Worm (Caenorhabditis elegans): ENCODE data around the gene ZK688.7.

The ZK688.7 gene

ce11 chrIII:7897733-7898132 lies 13.7 kb downstream of the ZK688.7 start:
- TF ChIP-seq T20F7.1 (GFP tag; optimal IDR thresholded peaks at IDR 0.05) (peak; percentile 34), nhr-28 (tag; optimal IDR thresholded peaks at IDR 0.05) (peak; percentile 81), cey-2 (tag; optimal IDR thresholded peaks at IDR 0.05; ENCODE audit: borderline replicate concordance, insufficient read depth) (peak; percentile 5), mdl-1 (tag; optimal IDR thresholded peaks at IDR 0.05) (peak in 1 of 2 experiments; percentile 52), hlh-11 (tag; optimal IDR thresholded peaks at IDR 0.05) (peak; percentile 27), nhr-77 (tag; optimal IDR thresholded peaks at IDR 0.05) (no peak), hlh-30 (tag; optimal IDR thresholded peaks at IDR 0.05; ENCODE audit: insufficient read depth) (peak; percentile 33), dve-1 (tag; optimal IDR thresholded peaks at IDR 0.05; ENCODE audit: insufficient read depth) (peak; percentile 44), set-16 (GFP tag; IDR thresholded peaks at IDR 0.05) (no peak), nhr-48 (tag; optimal IDR thresholded peaks at IDR 0.05) (peak; percentile 36), ceh-32 (tag; optimal IDR thresholded peaks at IDR 0.05; ENCODE audit: poor library complexity) (no peak), mep-1 (tag; optimal IDR thresholded peaks at IDR 0.05) (peak; percentile 26), lsy-2 (tag; optimal IDR thresholded peaks at IDR 0.05) (peak in 1 of 2 experiments; percentile 59), dmd-6 (GFP tag; IDR thresholded peaks at IDR 0.05) (peak; percentile 37; the same call in 1 of the 2 replicates)

- no peak for TF ChIP-seq lin-39 (tag; optimal IDR thresholded peaks at IDR 0.05)
- TF ChIP-seq aha-1 (tag) = peak; percentile 12
These were observed 14.5 kb downstream of the ZK688.7 start, which contains the start of gene ZK688.10 for ce11 chrIII:7896925-7897324. ZK688.10 (minus strand) TSS chrIII:7897025.

- no peak for TF ChIP-seq nhr-11 (tag; optimal IDR thresholded peaks at IDR 0.05)
These were observed 16.7 kb downstream of the ZK688.7 start, which contains the start of gene ZK688.4 for ce11 chrIII:7894724-7895123. ZK688.4 (plus strand) TSS chrIII:7895024.

ce11 chrIII:7893224-7893623 lies 18.2 kb downstream of the ZK688.7 start:
- TF ChIP-seq nhr-41 (GFP tag; IDR thresholded peaks at IDR 0.05) = no peak
- no peak for TF ChIP-seq hlh-11 (tag; optimal IDR thresholded peaks at IDR 0.05)
- TF ChIP-seq nhr-11 (tag; optimal IDR thresholded peaks at IDR 0.05) = no peak
- no peak for TF ChIP-seq snpc-4 (tag; optimal IDR thresholded peaks at IDR 0.05)
- no peak for TF ChIP-seq F49E8.2 (tag; optimal IDR thresholded peaks at IDR 0.05; ENCODE audit: borderline replicate concordance)
- TF ChIP-seq ZK546.5 (tag; optimal IDR thresholded peaks at IDR 0.05) = no peak
- no peak for TF ChIP-seq zag-1 (tag; optimal IDR thresholded peaks at IDR 0.05)
- TF ChIP-seq rbr-2 (tag; optimal IDR thresholded peaks at IDR 0.05) = no peak
- TF ChIP-seq lin-38 (GFP tag; IDR thresholded peaks at IDR 0.05) = no peak
- no peak for TF ChIP-seq F44E2.7 (GFP tag; IDR thresholded peaks at IDR 0.05)
- no peak for TF ChIP-seq arid-1 (GFP tag; conservative IDR thresholded peaks at IDR 0.05)
- no peak for TF ChIP-seq dpl-1 (GFP tag; optimal IDR thresholded peaks at IDR 0.05)
- TF ChIP-seq R02D3.7 (tag; optimal IDR thresholded peaks at IDR 0.05) = no peak

- TF ChIP-seq daf-16 (GFP tag; optimal IDR thresholded peaks at IDR 0.05) = no peak
- TF ChIP-seq daf-16 (tag; optimal IDR thresholded peaks at IDR 0.05) = no peak
- TF ChIP-seq fkh-10 (GFP tag; optimal IDR thresholded peaks at IDR 0.05) = no peak
- peak; percentile 12 for TF ChIP-seq hlh-30 (tag; optimal IDR thresholded peaks at IDR 0.05; ENCODE audit: insufficient read depth)
- TF ChIP-seq unc-62 (GFP tag; optimal IDR thresholded peaks at IDR 0.05 in 1 of 2) = peak in 1 of 2 experiments; percentile 79
- no peak for TF ChIP-seq unc-62 (tag; optimal IDR thresholded peaks at IDR 0.05)
- no peak for TF ChIP-seq F37D6.2 (tag; optimal IDR thresholded peaks at IDR 0.05)
These were observed 19.1 kb downstream of the ZK688.7 start for ce11 chrIII:7892333-7892732.

Data from whole organism, L4 larva.